Worm (Caenorhabditis elegans) whole organism, mixed stage, embryonic: ENCODE data around the gene pot-2.

Experiments
- M03D4.4 ChIP-seq: sonication (generic microtip); optimal IDR thresholded peaks from 2 replicates; lab custom pipeline; 2017; ENCODE audit warnings: mild to moderate bottlenecking, missing genetic modification characterization, missing compliant biosample characterization
- bed-3 ChIP-seq: fragments of 200-800 bp; sonication (Bioruptor generic); optimal IDR thresholded peaks from 3 replicates; lab custom pipeline; 2018; ENCODE audit warnings: mild to moderate bottlenecking, missing genetic modification characterization, moderate library complexity, missing compliant biosample characterization
- blmp-1 ChIP-seq: fragments of 150-350 bp; optimal IDR thresholded peaks from 2 replicates; lab custom pipeline; 2014; ENCODE audit warnings: missing biosample characterization, missing genetic modification characterization
- ceh-39 ChIP-seq: fragments of 150-350 bp; optimal IDR thresholded peaks from 2 replicates; lab custom pipeline; 2014; ENCODE audit warnings: missing biosample characterization, missing genetic modification characterization
- ceh-43 ChIP-seq: fragments of 200-800 bp; sonication (Bioruptor generic); optimal IDR thresholded peaks from 2 replicates; lab custom pipeline; 2018; ENCODE audit warnings: mild to moderate bottlenecking, missing genetic modification characterization, moderate library complexity, missing compliant biosample characterization
- ceh-83 ChIP-seq: fragments of 200-800 bp; sonication (Bioruptor generic); optimal IDR thresholded peaks from 2 replicates; lab custom pipeline; 2018; ENCODE audit warnings: mild to moderate bottlenecking, missing genetic modification characterization, missing compliant biosample characterization
- ces-1 ChIP-seq: fragments of 150-350 bp; optimal IDR thresholded peaks from 2 replicates; lab custom pipeline; 2014; ENCODE audit warnings: missing biosample characterization, missing genetic modification reagents, missing genetic modification characterization
- cnd-1 ChIP-seq: fragments of 200-800 bp; sonication (Bioruptor generic); optimal IDR thresholded peaks from 2 replicates; lab custom pipeline; 2018; ENCODE audit warnings: mild to moderate bottlenecking, missing genetic modification characterization, missing compliant biosample characterization
- drap-1 ChIP-seq: fragments of 200-800 bp; sonication (Bioruptor generic); optimal IDR thresholded peaks from 3 replicates; lab custom pipeline; 2018; ENCODE audit warnings: mild to moderate bottlenecking, missing genetic modification characterization, missing compliant biosample characterization
- elt-1 ChIP-seq: sonication (generic microtip); optimal IDR thresholded peaks from 2 replicates; lab custom pipeline; 2017; ENCODE audit warnings: missing genetic modification characterization, mild to moderate bottlenecking, missing compliant biosample characterization, antibody characterized with exemption, moderate library complexity, borderline replicate concordance; ENCODE audit not compliant: insufficient read depth
- elt-3 ChIP-seq: fragments of 150-350 bp; optimal IDR thresholded peaks from 2 replicates; lab custom pipeline; 2014; ENCODE audit warnings: missing biosample characterization, missing genetic modification characterization
- flh-1 ChIP-seq: fragments of 200-800 bp; sonication (Bioruptor generic); optimal IDR thresholded peaks from 2 replicates; lab custom pipeline; 2018; ENCODE audit warnings: mild to moderate bottlenecking, missing genetic modification characterization, moderate library complexity, missing compliant biosample characterization
- ham-2 ChIP-seq: fragments of 200-800 bp; sonication (Bioruptor generic); optimal IDR thresholded peaks from 2 replicates; lab custom pipeline; 2018; ENCODE audit warnings: mild to moderate bottlenecking, missing genetic modification characterization, missing compliant biosample characterization
- lin-13 ChIP-seq: fragments of 150-350 bp; optimal IDR thresholded peaks from 2 replicates; lab custom pipeline; 2014; ENCODE audit warnings: missing biosample characterization, missing genetic modification characterization
- lin-32 ChIP-seq: fragments of 200-800 bp; sonication (Bioruptor generic); optimal IDR thresholded peaks from 2 replicates; lab custom pipeline; 2018; ENCODE audit warnings: mild to moderate bottlenecking, missing genetic modification characterization, missing compliant biosample characterization
- lsy-2 ChIP-seq: fragments of 150-350 bp; optimal IDR thresholded peaks from 2 replicates; lab custom pipeline; 2014; ENCODE audit warnings: missing biosample characterization, missing genetic modification characterization
- mab-5 ChIP-seq: fragments of 150-350 bp; optimal IDR thresholded peaks from 2 replicates; lab custom pipeline; 2014; ENCODE audit warnings: missing biosample characterization, missing genetic modification characterization
- nhr-12 ChIP-seq: fragments of 150-350 bp; optimal IDR thresholded peaks from 2 replicates; lab custom pipeline; 2014; ENCODE audit warnings: missing biosample characterization, missing genetic modification characterization
- nhr-2 ChIP-seq: fragments of 150-350 bp; optimal IDR thresholded peaks from 2 replicates; lab custom pipeline; 2014; ENCODE audit warnings: missing biosample characterization, missing genetic modification characterization
- nhr-237 ChIP-seq: fragments of 150-350 bp; optimal IDR thresholded peaks from 2 replicates; lab custom pipeline; 2014; ENCODE audit warnings: missing biosample characterization, missing genetic modification characterization
- nhr-28 ChIP-seq: fragments of 150-350 bp; optimal IDR thresholded peaks from 2 replicates; lab custom pipeline; 2014; ENCODE audit warnings: missing biosample characterization, missing genetic modification characterization
- nhr-76 ChIP-seq: sonication (generic microtip); optimal IDR thresholded peaks from 2 replicates; lab custom pipeline; 2017; ENCODE audit warnings: missing biosample characterization, missing genetic modification characterization
- sem-2 ChIP-seq: fragments of 200-800 bp; sonication (Bioruptor generic); optimal IDR thresholded peaks from 2 replicates; lab custom pipeline; 2018; ENCODE audit warnings: mild to moderate bottlenecking, missing genetic modification characterization, missing compliant biosample characterization
- snpc-4 ChIP-seq: fragments of 150-350 bp; optimal IDR thresholded peaks from 2 replicates; lab custom pipeline; 2014; ENCODE audit warnings: missing biosample characterization, missing genetic modification characterization
- sptf-1 ChIP-seq: sonication (generic microtip); optimal IDR thresholded peaks from 2 replicates; lab custom pipeline; 2017; ENCODE audit warnings: mild to moderate bottlenecking, missing genetic modification characterization, moderate library complexity, missing compliant biosample characterization
- tbx-8 ChIP-seq: fragments of 200-800 bp; sonication (Bioruptor generic); optimal IDR thresholded peaks from 2 replicates; lab custom pipeline; 2018; ENCODE audit warnings: mild to moderate bottlenecking, missing genetic modification characterization, moderate library complexity, missing compliant biosample characterization
- unc-120 ChIP-seq: sonication (generic microtip); optimal IDR thresholded peaks from 2 replicates; lab custom pipeline; 2017; ENCODE audit warnings: missing genetic modification characterization, missing compliant biosample characterization; ENCODE audit not compliant: poor library complexity, severe bottlenecking
- unc-39 ChIP-seq: fragments of 150-350 bp; optimal IDR thresholded peaks from 2 replicates; lab custom pipeline; 2014; ENCODE audit warnings: missing biosample characterization, missing genetic modification characterization
- zip-8 ChIP-seq: fragments of 150-350 bp; optimal IDR thresholded peaks from 2 replicates; lab custom pipeline; 2014; ENCODE audit warnings: missing biosample characterization, missing genetic modification characterization
- ztf-11 ChIP-seq: fragments of 150-350 bp; optimal IDR thresholded peaks from 2 replicates; lab custom pipeline; 2014; ENCODE audit warnings: missing biosample characterization, missing genetic modification characterization

The pot-2 gene

DNA sequence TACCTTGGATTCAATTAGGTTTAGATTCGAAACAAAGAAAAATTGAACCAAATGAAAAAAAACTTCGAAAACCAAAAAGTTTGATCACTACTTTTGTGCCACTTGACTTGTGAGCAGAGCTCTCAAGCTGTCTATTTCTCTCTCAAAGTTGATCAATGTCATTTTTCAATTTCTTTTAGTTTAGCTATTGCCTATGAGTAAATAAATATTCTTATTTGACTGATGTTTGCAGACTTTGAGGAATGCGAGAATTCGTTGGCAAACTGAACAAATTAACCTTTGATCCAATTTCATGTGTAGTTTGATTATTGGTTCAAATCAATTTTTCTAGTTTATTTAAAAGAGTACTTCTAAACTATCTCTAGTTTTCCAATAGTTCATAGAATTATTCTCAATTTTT is 40.2 kb upstream of the pot-2 start:
- TF ChIP-seq unc-120 (tag; lab: Kevin White, UChicago): no peak
- TF ChIP-seq ham-2 (GFP tag; lab: Kevin White, UChicago): no peak
- TF ChIP-seq lin-13: no peak
- no peak for TF ChIP-seq unc-39 (tag; lab: Kevin White, UChicago)
- no peak for TF ChIP-seq snpc-4 (tag; lab: Kevin White, UChicago)
- TF ChIP-seq cnd-1 (tag; lab: Kevin White, UChicago): no peak
- no peak for TF ChIP-seq zip-8 (tag; lab: Kevin White, UChicago)
- TF ChIP-seq blmp-1 (tag; lab: Kevin White, UChicago): no peak
- TF ChIP-seq elt-3 (tag; lab: Kevin White, UChicago): no peak
- no peak for TF ChIP-seq mab-5 (tag; lab: Kevin White, UChicago)
- TF ChIP-seq bed-3: no peak
- no peak for TF ChIP-seq ceh-39 (tag; lab: Kevin White, UChicago)
- no peak for TF ChIP-seq tbx-8 (GFP tag; lab: Kevin White, UChicago)
- TF ChIP-seq nhr-76 (tag; lab: Kevin White, UChicago): no peak
- no peak for TF ChIP-seq drap-1
- no peak for TF ChIP-seq nhr-2 (tag; lab: Kevin White, UChicago)
- TF ChIP-seq ztf-11 (tag; lab: Kevin White, UChicago): no peak
- no peak for TF ChIP-seq ceh-43 (GFP tag; lab: Kevin White, UChicago)

DNA sequence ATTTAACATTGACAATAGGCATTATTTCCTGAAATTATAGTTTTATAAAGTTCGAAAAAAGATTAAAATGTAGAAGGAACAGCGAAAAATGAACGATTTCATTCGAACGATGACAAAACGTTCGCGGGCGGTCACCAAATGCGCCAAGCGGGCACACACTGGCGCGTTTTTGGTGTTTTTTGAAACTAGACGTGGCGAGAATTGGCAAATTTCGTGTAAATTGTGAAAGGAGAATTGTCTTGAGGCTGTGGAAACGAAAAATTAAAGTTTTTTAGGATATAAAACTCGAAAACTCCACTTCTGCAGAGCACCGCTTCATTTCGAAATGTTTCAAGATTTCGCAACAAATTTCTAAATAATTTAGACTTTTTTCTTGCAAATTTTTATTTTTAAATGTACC is 35.3 kb upstream of the pot-2 start, which contains the start of gene usp-14:
usp-14 (minus strand) TSS at position 28 of the 400 bp plus-strand sequence.
- peak; percentile 30 for TF ChIP-seq unc-120 (tag; lab: Kevin White, UChicago)
- TF ChIP-seq ceh-39 (tag; lab: Kevin White, UChicago): no peak
- TF ChIP-seq lin-13: peak; percentile 41
- no peak for TF ChIP-seq nhr-12 (tag; lab: Kevin White, UChicago)

DNA sequence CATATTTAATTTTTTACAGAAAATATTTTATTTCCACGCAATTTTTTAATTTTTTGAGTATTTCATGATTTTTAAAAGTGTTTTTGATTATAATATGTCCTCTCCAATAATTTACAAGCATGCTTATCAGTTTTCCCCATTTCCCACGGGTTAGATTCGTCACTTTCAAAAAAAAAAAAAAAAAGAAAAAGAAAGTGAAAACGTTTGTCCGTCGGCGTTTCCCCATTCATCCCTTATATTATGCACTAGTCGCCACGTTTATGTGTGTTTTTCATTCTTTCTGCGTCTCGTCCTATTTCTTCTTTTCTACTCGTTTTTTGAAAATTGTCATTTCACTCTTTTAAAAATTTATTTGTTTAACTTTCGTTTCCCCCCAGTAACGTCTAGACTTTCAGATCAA is 34.6 kb upstream of the pot-2 start, which contains the start of gene vnut-1:
vnut-1 (plus strand) TSS at position 396 of the 400 bp plus-strand sequence.
- TF ChIP-seq blmp-1 (tag; lab: Kevin White, UChicago) (peak; percentile 58), flh-1 (no peak)

DNA sequence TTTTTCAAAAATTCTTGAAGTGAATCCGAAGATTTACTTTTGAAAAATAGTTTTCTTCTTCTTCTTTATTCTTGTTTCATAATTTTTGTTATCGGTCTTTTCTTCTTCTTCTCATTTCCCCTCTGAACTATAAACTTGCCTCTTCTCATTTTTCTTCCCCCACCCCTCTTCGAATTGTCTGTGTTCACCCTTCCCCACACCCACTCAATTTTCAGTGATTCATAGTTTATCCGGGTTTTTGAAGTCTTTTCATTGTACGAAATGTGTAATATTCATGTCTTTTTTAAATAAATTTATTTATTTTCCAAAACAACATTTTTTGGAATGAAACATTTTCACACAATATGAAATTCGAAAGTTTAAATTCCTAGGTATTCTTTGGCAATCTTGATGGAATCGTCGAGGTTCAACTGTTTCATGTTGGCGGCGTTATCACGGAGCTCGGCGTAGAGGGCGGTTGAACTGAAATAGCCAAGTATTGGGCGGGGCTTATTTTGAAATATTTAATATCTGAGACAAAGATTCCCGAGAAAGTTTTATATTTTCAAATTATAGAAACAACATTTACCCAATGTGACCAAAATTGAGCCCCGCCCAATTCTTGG is 31.3 kb upstream of the pot-2 start:
- TF ChIP-seq lsy-2 (tag; lab: Kevin White, UChicago) (no peak), unc-39 (tag; lab: Kevin White, UChicago) (no peak), nhr-12 (tag; lab: Kevin White, UChicago) (no peak), nhr-28 (tag; lab: Kevin White, UChicago) (no peak), ces-1 (no peak), lin-32 (no peak), tbx-8 (GFP tag; lab: Kevin White, UChicago) (no peak), unc-120 (tag; lab: Kevin White, UChicago) (no peak), sem-2 (GFP tag; lab: Kevin White, UChicago) (no peak), mab-5 (tag; lab: Kevin White, UChicago) (no peak), elt-1 (tag; lab: Kevin White, UChicago) (no peak), elt-3 (tag; lab: Kevin White, UChicago) (no peak), lin-13 (no peak), nhr-237 (no peak), ceh-83 (no peak)

DNA sequence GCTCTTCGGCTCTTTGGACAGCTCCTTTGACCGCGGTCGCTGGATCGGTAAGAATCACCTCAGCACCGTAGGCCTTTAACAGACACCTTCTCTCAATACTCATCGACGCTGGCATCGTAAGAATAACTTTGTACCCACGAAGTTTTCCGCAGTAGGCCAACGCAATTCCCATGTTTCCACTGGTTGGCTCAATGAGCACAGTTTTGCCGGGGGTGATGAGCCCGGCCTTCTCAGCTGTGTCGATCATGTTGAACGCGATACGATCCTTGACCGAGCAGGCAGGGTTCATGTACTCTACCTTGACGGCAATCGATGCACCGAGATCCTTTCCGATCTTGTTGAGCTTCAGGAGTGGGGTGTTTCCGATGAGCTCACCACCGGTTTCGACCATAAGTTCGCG is 30.0 kb upstream of the pot-2 start:
- TF ChIP-seq ceh-83: no peak

DNA sequence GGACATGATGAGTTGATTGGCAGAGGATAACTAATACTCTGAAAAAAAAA is 29.7 kb upstream of the pot-2 start, which contains the start of gene cysl-2:
cysl-2 (minus strand) TSS at position 38 of the 50 bp plus-strand sequence.
- TF ChIP-seq sptf-1 (tag; lab: Kevin White, UChicago) (no peak), tbx-8 (GFP tag; lab: Kevin White, UChicago) (no peak), mab-5 (tag; lab: Kevin White, UChicago) (no peak), nhr-237 (no peak), nhr-2 (tag; lab: Kevin White, UChicago) (no peak), sem-2 (GFP tag; lab: Kevin White, UChicago) (no peak), M03D4.4 (tag; lab: Kevin White, UChicago) (no peak), ceh-39 (tag; lab: Kevin White, UChicago) (no peak)
